Worm (Caenorhabditis elegans) whole organism, mixed stage, embryonic: Measurements from ENCODE around the gene Y53G8AM.8.
A peak's percentile ranks its signal among the peaks of the same experiment; 100 is the strongest.

Source experiments
- M03D4.4 ChIP-seq: sonication (generic microtip); optimal IDR thresholded peaks from 2 replicates; lab custom pipeline; 2017; ENCODE audit warnings: mild to moderate bottlenecking, missing genetic modification characterization, missing compliant biosample characterization
- bed-3 ChIP-seq: fragments of 200-800 bp; sonication (Bioruptor generic); optimal IDR thresholded peaks from 3 replicates; lab custom pipeline; 2018; ENCODE audit warnings: mild to moderate bottlenecking, missing genetic modification characterization, moderate library complexity, missing compliant biosample characterization
- ceh-83 ChIP-seq: fragments of 200-800 bp; sonication (Bioruptor generic); optimal IDR thresholded peaks from 2 replicates; lab custom pipeline; 2018; ENCODE audit warnings: mild to moderate bottlenecking, missing genetic modification characterization, missing compliant biosample characterization
- drap-1 ChIP-seq: fragments of 200-800 bp; sonication (Bioruptor generic); optimal IDR thresholded peaks from 3 replicates; lab custom pipeline; 2018; ENCODE audit warnings: mild to moderate bottlenecking, missing genetic modification characterization, missing compliant biosample characterization
- elt-1 ChIP-seq: sonication (generic microtip); optimal IDR thresholded peaks from 2 replicates; lab custom pipeline; 2017; ENCODE audit warnings: missing genetic modification characterization, mild to moderate bottlenecking, missing compliant biosample characterization, antibody characterized with exemption, moderate library complexity, borderline replicate concordance; ENCODE audit not compliant: insufficient read depth
- elt-3 ChIP-seq: fragments of 150-350 bp; optimal IDR thresholded peaks from 2 replicates; lab custom pipeline; 2014; ENCODE audit warnings: missing biosample characterization, missing genetic modification characterization
- flh-1 ChIP-seq: fragments of 200-800 bp; sonication (Bioruptor generic); optimal IDR thresholded peaks from 2 replicates; lab custom pipeline; 2018; ENCODE audit warnings: mild to moderate bottlenecking, missing genetic modification characterization, moderate library complexity, missing compliant biosample characterization
- ham-2 ChIP-seq: fragments of 200-800 bp; sonication (Bioruptor generic); optimal IDR thresholded peaks from 2 replicates; lab custom pipeline; 2018; ENCODE audit warnings: mild to moderate bottlenecking, missing genetic modification characterization, missing compliant biosample characterization
- hlh-1 ChIP-seq: fragments of 150-350 bp; optimal IDR thresholded peaks from 2 replicates; lab custom pipeline; 2014; ENCODE audit warnings: missing biosample characterization, missing genetic modification reagents, missing genetic modification characterization
- lin-13 ChIP-seq: fragments of 150-350 bp; optimal IDR thresholded peaks from 2 replicates; lab custom pipeline; 2014; ENCODE audit warnings: missing biosample characterization, missing genetic modification characterization
- lin-32 ChIP-seq: fragments of 200-800 bp; sonication (Bioruptor generic); optimal IDR thresholded peaks from 2 replicates; lab custom pipeline; 2018; ENCODE audit warnings: mild to moderate bottlenecking, missing genetic modification characterization, missing compliant biosample characterization
- lsy-2 ChIP-seq: fragments of 150-350 bp; optimal IDR thresholded peaks from 2 replicates; lab custom pipeline; 2014; ENCODE audit warnings: missing biosample characterization, missing genetic modification characterization
- mab-5 ChIP-seq: fragments of 150-350 bp; optimal IDR thresholded peaks from 2 replicates; lab custom pipeline; 2014; ENCODE audit warnings: missing biosample characterization, missing genetic modification characterization
- nhr-2 ChIP-seq: fragments of 150-350 bp; optimal IDR thresholded peaks from 2 replicates; lab custom pipeline; 2014; ENCODE audit warnings: missing biosample characterization, missing genetic modification characterization
- nhr-237 ChIP-seq: fragments of 150-350 bp; optimal IDR thresholded peaks from 2 replicates; lab custom pipeline; 2014; ENCODE audit warnings: missing biosample characterization, missing genetic modification characterization
- nhr-28 ChIP-seq: fragments of 150-350 bp; optimal IDR thresholded peaks from 2 replicates; lab custom pipeline; 2014; ENCODE audit warnings: missing biosample characterization, missing genetic modification characterization
- pha-4 ChIP-seq: fragments of 150-350 bp; optimal IDR thresholded peaks from 2 replicates; lab custom pipeline; 2018; ENCODE audit warnings: missing biosample characterization, missing genetic modification reagents, missing genetic modification characterization
- sem-2 ChIP-seq: fragments of 200-800 bp; sonication (Bioruptor generic); optimal IDR thresholded peaks from 2 replicates; lab custom pipeline; 2018; ENCODE audit warnings: mild to moderate bottlenecking, missing genetic modification characterization, missing compliant biosample characterization
- snpc-4 ChIP-seq: fragments of 150-350 bp; optimal IDR thresholded peaks from 2 replicates; lab custom pipeline; 2014; ENCODE audit warnings: missing biosample characterization, missing genetic modification characterization
- sptf-1 ChIP-seq: sonication (generic microtip); optimal IDR thresholded peaks from 2 replicates; lab custom pipeline; 2017; ENCODE audit warnings: mild to moderate bottlenecking, missing genetic modification characterization, moderate library complexity, missing compliant biosample characterization
- tbx-8 ChIP-seq: fragments of 200-800 bp; sonication (Bioruptor generic); optimal IDR thresholded peaks from 2 replicates; lab custom pipeline; 2018; ENCODE audit warnings: mild to moderate bottlenecking, missing genetic modification characterization, moderate library complexity, missing compliant biosample characterization
- unc-120 ChIP-seq: sonication (generic microtip); optimal IDR thresholded peaks from 2 replicates; lab custom pipeline; 2017; ENCODE audit warnings: missing genetic modification characterization, missing compliant biosample characterization; ENCODE audit not compliant: poor library complexity, severe bottlenecking
- unc-62 ChIP-seq: fragments of 150-350 bp; optimal IDR thresholded peaks from 2 replicates; lab custom pipeline; 2014; ENCODE audit warnings: missing biosample characterization, missing genetic modification reagents, missing genetic modification characterization
- ztf-11 ChIP-seq: fragments of 150-350 bp; optimal IDR thresholded peaks from 2 replicates; lab custom pipeline; 2014; ENCODE audit warnings: missing biosample characterization, missing genetic modification characterization

Gene Y53G8AM.8

DNA sequence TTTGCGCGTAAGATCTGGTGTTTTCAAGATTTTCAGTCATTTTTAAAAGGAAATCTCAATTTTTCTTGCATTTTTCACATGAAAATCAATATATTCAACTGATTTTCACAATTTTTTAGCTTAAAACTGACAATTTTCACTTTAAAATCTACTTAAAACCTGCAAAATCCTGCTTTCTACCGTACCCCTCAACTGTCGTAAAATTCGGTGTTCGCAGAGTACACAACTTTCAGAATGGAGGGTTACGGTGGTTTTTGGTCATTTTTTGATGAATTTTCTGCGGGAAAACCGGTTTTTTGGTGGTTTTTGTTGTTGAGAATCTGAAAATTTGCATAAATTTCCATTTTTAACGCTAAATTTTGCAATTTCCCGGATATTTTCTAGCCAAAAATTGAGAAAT is 33.6 kb upstream of the Y53G8AM.8 start:
- TF ChIP-seq bed-3 (GFP tag; lab: Kevin White, UChicago) (no peak), drap-1 (no peak), lsy-2 (tag; lab: Kevin White, UChicago) (peak; percentile 86)

DNA sequence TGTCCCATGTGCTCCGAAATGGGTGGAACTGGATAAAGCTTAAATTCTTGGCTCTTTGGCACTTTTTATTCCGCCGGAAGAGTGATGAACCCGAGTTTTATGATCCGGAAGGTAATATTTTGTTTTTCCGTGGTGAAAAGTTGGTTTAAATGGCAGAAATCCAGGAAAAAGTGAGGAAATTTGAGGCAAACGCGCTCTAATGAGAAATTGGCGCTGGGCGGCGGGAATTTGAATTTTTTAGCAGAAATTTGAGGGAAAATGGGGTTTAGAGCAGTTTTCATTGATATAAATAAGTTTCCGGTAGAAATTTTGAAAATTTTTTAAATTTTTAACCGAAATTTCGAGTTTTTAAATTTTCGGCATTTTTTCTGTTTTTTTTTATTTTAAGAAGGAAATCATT is 33.1 kb upstream of the Y53G8AM.8 start:
- TF ChIP-seq elt-1 (tag; lab: Kevin White, UChicago) (no peak), nhr-2 (tag; lab: Kevin White, UChicago) (no peak), ceh-83 (GFP tag; lab: Kevin White, UChicago) (peak; percentile 3), bed-3 (GFP tag; lab: Kevin White, UChicago) (no peak)

DNA sequence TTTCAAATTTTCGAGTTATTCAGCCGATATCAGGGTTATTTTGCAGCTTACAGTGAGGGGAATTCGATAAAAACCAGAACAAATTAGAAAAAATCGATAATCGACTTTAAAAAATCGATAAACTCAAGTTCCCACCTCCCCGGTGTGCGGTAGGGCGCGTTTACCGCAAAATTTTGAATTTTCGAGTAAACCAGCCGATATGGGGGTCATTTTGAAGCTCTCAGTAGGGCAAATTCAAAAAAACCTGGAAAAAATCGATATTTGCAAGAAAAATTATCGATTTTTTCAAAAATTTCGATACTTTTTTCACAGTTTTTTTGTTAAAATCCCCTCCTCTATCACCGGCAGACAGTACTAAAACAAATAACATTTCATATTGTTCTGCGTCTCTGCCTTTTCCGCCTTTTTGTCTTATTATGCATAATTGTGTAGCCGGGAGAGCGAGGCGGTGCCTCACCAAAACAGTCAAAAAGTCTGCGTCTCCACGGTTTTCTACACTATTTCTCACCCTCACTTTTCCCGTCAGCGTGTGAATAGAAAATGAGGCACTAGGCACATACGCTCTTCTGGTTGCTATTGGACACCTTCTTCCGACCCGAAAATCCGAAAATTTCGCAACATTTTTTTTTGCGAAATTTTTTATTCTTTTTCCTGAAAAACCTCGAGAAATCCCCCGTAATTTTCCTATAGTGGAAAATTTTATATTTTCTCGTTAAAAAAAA is 32.5 kb upstream of the Y53G8AM.8 start, which contains the start of gene ral-1:
Gene ral-1 (plus strand): TSS at position 435 of the 722 bp plus-strand sequence.
- TF ChIP-seq tbx-8 (GFP tag; lab: Kevin White, UChicago) = no peak
- peak; percentile 60 for TF ChIP-seq ham-2 (GFP tag; lab: Kevin White, UChicago)
- TF ChIP-seq bed-3 (GFP tag; lab: Kevin White, UChicago) = no peak
- peak; percentile 1 for TF ChIP-seq lsy-2 (tag; lab: Kevin White, UChicago)
- TF ChIP-seq lin-32 (GFP tag; lab: Kevin White, UChicago) = no peak
- peak; percentile 2 for TF ChIP-seq ztf-11 (tag; lab: Kevin White, UChicago)
- TF ChIP-seq unc-62 (GFP tag; lab: Kevin White, UChicago) = peak; percentile 1
- no peak for TF ChIP-seq elt-3 (tag; lab: Kevin White, UChicago)

DNA sequence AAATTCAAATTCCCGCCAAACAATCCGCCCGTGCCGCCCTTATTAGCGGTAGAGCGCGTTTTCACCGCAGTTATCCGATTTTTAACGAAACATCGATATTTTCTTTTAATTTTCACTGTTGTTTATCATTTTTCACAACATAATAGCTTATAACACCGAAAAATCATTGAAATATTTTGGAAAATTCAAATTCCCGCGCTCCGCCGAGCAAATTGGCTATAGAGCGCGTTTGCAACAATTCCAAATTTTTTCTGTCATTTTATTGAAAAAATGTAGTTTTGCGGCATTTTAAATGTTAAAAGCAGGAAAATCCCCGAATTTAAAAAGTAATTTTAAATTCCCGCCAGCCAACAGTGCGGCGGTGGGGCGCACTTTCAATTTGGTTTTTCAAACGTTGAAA is 31.2 kb upstream of the Y53G8AM.8 start:
- TF ChIP-seq elt-3 (tag; lab: Kevin White, UChicago) (no peak), nhr-28 (tag; lab: Kevin White, UChicago) (no peak), nhr-237 (tag; lab: Kevin White, UChicago) (no peak), flh-1 (GFP tag; lab: Kevin White, UChicago) (no peak), ham-2 (GFP tag; lab: Kevin White, UChicago) (no peak), unc-62 (GFP tag; lab: Kevin White, UChicago) (no peak)

DNA sequence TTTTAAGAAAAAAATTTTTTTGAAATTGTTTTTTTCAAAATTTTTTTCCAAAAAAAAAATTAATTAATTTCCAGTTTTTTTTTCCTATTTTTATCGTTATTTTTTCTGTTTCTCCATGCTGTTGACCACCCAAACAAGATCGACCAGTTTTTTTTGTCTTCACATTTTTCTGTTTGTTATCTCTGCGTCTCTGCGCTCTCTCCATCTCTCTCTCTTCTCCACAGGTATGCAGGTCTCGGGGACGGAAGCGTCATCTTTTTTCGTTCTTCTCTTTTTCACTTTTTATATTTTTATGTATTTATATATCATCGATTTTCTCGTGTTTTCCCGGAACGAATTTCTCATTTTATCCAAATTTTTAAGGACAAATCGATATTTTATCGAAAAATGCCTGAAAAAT is 30.4 kb upstream of the Y53G8AM.8 start:
- TF ChIP-seq flh-1 (GFP tag; lab: Kevin White, UChicago) (no peak), unc-120 (tag; lab: Kevin White, UChicago) (no peak), lin-13 (tag; lab: Kevin White, UChicago) (no peak), lin-32 (GFP tag; lab: Kevin White, UChicago) (no peak), hlh-1 (tag; lab: Kevin White, UChicago) (no peak), sem-2 (no peak), nhr-237 (tag; lab: Kevin White, UChicago) (peak; percentile 2), sptf-1 (tag; lab: Kevin White, UChicago) (no peak), ztf-11 (tag; lab: Kevin White, UChicago) (no peak)

DNA sequence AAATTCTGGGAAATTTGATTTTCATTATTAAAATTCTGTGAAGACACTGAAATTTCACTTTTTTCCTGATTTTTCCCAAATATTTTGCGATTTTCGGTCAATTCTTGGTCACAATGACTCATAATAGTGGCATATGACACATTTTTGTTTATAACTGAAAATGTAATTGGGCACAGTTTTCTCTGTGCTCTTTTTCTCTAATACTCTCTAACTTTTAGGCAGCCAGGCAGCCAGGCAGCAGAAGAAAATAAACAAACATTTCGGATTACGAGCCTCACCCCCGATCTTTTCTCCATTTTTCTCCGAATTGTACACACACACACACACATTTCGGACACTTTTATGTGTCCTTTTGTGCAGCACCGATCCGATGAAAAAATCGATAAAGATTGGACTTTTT is 28.9 kb upstream of the Y53G8AM.8 start:
- no peak for TF ChIP-seq nhr-2 (tag; lab: Kevin White, UChicago)
- TF ChIP-seq pha-4 = peak; percentile 76

DNA sequence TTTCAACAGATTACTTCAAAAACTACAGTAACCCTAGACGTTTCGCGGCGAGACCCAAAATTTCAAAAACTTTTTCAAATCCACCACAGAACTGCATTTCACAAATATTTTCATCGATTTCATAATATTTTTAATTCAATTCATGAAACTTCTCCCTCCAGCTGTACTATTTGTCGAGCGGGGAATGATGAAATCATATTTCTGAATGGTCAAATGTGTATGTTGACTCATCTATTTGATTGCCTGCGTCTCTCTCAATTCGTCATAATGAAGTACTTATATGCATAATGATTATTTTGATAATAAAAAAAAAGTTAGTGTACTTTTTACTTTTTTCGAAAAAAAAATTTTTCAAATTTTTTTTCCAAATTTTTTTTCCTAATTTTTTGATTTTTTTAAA is 27.8 kb upstream of the Y53G8AM.8 start:
- TF ChIP-seq flh-1 (GFP tag; lab: Kevin White, UChicago) (no peak), ceh-83 (GFP tag; lab: Kevin White, UChicago) (no peak), lin-13 (tag; lab: Kevin White, UChicago) (no peak), tbx-8 (GFP tag; lab: Kevin White, UChicago) (no peak)

DNA sequence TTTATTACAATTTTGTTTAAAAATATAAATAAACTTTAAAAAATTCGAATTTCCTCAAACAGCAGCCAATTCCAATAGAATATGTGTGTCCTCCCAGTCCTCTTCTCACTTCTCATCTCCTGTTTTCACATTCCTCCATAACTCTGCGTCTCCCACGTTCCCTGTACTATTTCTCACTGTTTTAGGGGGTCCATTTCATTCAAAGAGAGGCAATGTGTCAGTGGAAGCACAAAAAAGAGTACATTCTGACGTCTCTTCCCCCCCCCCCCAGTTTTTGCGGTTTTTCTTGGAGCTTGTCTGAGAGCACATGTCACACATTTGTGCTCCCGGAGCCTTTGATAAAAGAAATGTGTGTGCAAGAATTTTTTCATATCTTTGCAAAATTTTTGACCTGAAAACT is 26.0 kb upstream of the Y53G8AM.8 start:
- no peak for TF ChIP-seq nhr-28 (tag; lab: Kevin White, UChicago)
- TF ChIP-seq tbx-8 (GFP tag; lab: Kevin White, UChicago) = peak; percentile 22
- no peak for TF ChIP-seq lin-13 (tag; lab: Kevin White, UChicago)
- peak; percentile 56 for TF ChIP-seq unc-120 (tag; lab: Kevin White, UChicago)
- no peak for TF ChIP-seq M03D4.4
- TF ChIP-seq unc-62 (GFP tag; lab: Kevin White, UChicago) = peak; percentile 45
- TF ChIP-seq sptf-1 (tag; lab: Kevin White, UChicago) = no peak
- no peak for TF ChIP-seq snpc-4 (tag; lab: Kevin White, UChicago)
- no peak for TF ChIP-seq mab-5 (tag; lab: Kevin White, UChicago)
